Worm (Caenorhabditis elegans): ENCODE results near the gene srd-18.

The srd-18 gene

DNA sequence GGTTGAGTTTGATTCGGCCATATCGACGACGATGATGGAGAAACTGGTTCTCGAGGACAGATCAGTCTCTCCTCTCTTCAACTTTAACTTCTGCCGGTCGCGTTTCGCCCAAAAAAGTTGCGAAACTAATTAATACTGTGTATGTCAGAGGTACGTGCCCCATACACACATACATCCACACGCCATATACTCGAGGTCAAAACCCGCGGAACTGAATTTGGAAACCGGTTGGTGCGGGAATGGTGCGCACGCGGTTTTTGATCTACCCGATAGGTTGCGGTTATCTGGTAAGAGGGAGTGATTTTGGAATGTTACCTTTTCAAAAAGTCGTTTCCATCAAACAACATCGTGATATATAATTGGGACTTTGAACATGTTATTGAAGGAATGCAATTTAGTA is 46.5 kb downstream of the srd-18 start, which contains the start of gene ifbp-1:
Gene ifbp-1, minus strand, starts transcription at position 85 of the 400 bp plus-strand sequence.
- TF ChIP-seq mdl-1 (tag; optimal IDR thresholded peaks at IDR 0.05) (peak; percentile 26), elt-3 (tag; optimal IDR thresholded peaks at IDR 0.05) (peak in 1 of 3 experiments; percentile 67), nhr-23 (tag; optimal IDR thresholded peaks at IDR 0.05) (peak; percentile 88), tbx-2 (tag; optimal IDR thresholded peaks at IDR 0.05) (peak; percentile 16), nhr-25 (tag; optimal IDR thresholded peaks at IDR 0.05) (peak; percentile 96), nhr-43 (tag; optimal IDR thresholded peaks at IDR 0.05; ENCODE audit: poor library complexity, severe bottlenecking) (peak; percentile 65), ceh-16 (tag; optimal IDR thresholded peaks at IDR 0.05) (peak; percentile 36), R02D3.7 (tag; optimal IDR thresholded peaks at IDR 0.05) (peak; percentile 17), nhr-28 (tag; optimal IDR thresholded peaks at IDR 0.05) (no peak), jun-1 (tag; optimal IDR thresholded peaks at IDR 0.05) (peak; percentile 0), lsy-12 (tag; optimal IDR thresholded peaks at IDR 0.05) (peak; percentile 27), egl-5 (tag; optimal IDR thresholded peaks at IDR 0.05) (no peak), nhr-67 (tag; optimal IDR thresholded peaks at IDR 0.05) (no peak), eor-1 (tag; optimal IDR thresholded peaks at IDR 0.05) (no peak), ztf-11 (tag; optimal IDR thresholded peaks at IDR 0.05) (no peak), lin-15B (tag; optimal IDR thresholded peaks at IDR 0.05) (no peak), elt-1 (tag; optimal IDR thresholded peaks at IDR 0.05) (peak; percentile 54), fos-1 (tag; optimal IDR thresholded peaks at IDR 0.05) (no peak), egl-27 (tag; optimal IDR thresholded peaks at IDR 0.05) (no peak)

DNA sequence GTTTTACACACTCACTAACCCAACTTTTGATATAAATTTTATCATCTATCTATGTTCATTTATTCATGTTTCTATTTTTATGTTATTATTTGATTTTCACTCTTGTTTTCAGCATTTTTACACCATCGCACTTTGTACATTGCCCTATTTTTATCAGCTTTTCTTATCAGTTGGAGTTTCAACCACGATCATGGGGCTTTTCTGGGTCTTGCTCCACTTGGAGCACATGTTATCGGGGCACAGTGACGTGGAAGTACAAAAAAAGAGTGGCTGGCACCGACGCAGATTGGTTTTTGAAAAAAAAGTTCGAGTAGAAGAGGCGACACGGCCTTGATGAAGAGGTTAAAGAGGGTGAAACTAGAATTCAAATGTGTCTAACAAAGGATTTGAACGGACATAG is 49.5 kb downstream of the srd-18 start:
- TF ChIP-seq elt-2 (tag; optimal IDR thresholded peaks at IDR 0.05) (peak; percentile 99), pqm-1 (tag; optimal IDR thresholded peaks at IDR 0.05) (peak; percentile 96), nhr-25 (tag; optimal IDR thresholded peaks at IDR 0.05) (peak; percentile 4), jun-1 (tag; optimal IDR thresholded peaks at IDR 0.05) (peak; percentile 39), pha-4 (tag; optimal IDR thresholded peaks at IDR 0.05) (peak; percentile 57), nhr-28 (tag; optimal IDR thresholded peaks at IDR 0.05) (no peak), fkh-10 (GFP tag; optimal IDR thresholded peaks at IDR 0.05) (no peak)

DNA sequence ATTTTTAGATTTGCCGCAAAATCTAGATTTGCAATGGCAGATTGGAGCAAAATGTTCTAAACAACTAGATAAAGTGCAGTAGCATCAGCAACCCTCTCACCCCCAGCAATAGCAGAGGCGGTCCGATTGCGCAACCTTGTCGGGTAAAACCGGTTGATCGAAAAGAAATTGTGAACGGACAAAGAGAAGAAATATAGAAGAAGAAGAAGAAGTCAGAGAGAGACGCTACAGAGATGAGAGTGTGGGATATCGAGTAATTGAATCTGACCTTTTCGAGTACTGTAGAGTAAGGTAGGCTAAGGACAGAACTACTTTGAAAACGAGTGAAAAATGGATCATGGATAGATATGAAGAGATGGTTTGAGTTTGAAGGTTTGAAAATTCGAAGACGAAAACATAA is 50.8 kb downstream of the srd-18 start:
- TF ChIP-seq elt-3 (tag; optimal IDR thresholded peaks at IDR 0.05): no peak
- peak; percentile 33 for TF ChIP-seq nhr-43 (tag; optimal IDR thresholded peaks at IDR 0.05; ENCODE audit: poor library complexity, severe bottlenecking)
- peak; percentile 19 for TF ChIP-seq R02D3.7 (tag; optimal IDR thresholded peaks at IDR 0.05)
- TF ChIP-seq lsy-12 (tag; optimal IDR thresholded peaks at IDR 0.05): no peak
- no peak for TF ChIP-seq daf-12 (tag; optimal IDR thresholded peaks at IDR 0.05)
- TF ChIP-seq nhr-25 (tag; optimal IDR thresholded peaks at IDR 0.05): peak; percentile 82
- no peak for TF ChIP-seq ceh-82 (tag; optimal IDR thresholded peaks at IDR 0.05)
- peak; percentile 4 for TF ChIP-seq nfya-1 (tag; optimal IDR thresholded peaks at IDR 0.05; ENCODE audit: insufficient read depth)
- peak; percentile 34 for TF ChIP-seq nhr-23 (tag; optimal IDR thresholded peaks at IDR 0.05)
- TF ChIP-seq elt-1 (tag; optimal IDR thresholded peaks at IDR 0.05): peak; percentile 27
- TF ChIP-seq ceh-28 (tag; optimal IDR thresholded peaks at IDR 0.05): peak; percentile 18
- no peak for TF ChIP-seq nhr-237 (tag; optimal IDR thresholded peaks at IDR 0.05)
- no peak for TF ChIP-seq unc-62 (GFP tag; optimal IDR thresholded peaks at IDR 0.05)

All from whole organism, L3 larva.